Worm (Caenorhabditis elegans) whole organism, mixed stage, embryonic: ENCODE results near the gene ZK675.4.
A peak's percentile ranks its signal among the peaks of the same experiment; 100 is the strongest.

Experiments used
- M03D4.4 ChIP-seq: sonication (generic microtip); optimal IDR thresholded peaks from 2 replicates; lab custom pipeline; 2017; ENCODE audit warnings: mild to moderate bottlenecking, missing genetic modification characterization, missing compliant biosample characterization
- bed-3 ChIP-seq: fragments of 200-800 bp; sonication (Bioruptor generic); optimal IDR thresholded peaks from 3 replicates; lab custom pipeline; 2018; ENCODE audit warnings: mild to moderate bottlenecking, missing genetic modification characterization, moderate library complexity, missing compliant biosample characterization
- blmp-1 ChIP-seq: fragments of 150-350 bp; optimal IDR thresholded peaks from 2 replicates; lab custom pipeline; 2014; ENCODE audit warnings: missing biosample characterization, missing genetic modification characterization
- ceh-39 ChIP-seq: fragments of 150-350 bp; optimal IDR thresholded peaks from 2 replicates; lab custom pipeline; 2014; ENCODE audit warnings: missing biosample characterization, missing genetic modification characterization
- ceh-43 ChIP-seq: fragments of 200-800 bp; sonication (Bioruptor generic); optimal IDR thresholded peaks from 2 replicates; lab custom pipeline; 2018; ENCODE audit warnings: mild to moderate bottlenecking, missing genetic modification characterization, moderate library complexity, missing compliant biosample characterization
- ceh-83 ChIP-seq: fragments of 200-800 bp; sonication (Bioruptor generic); optimal IDR thresholded peaks from 2 replicates; lab custom pipeline; 2018; ENCODE audit warnings: mild to moderate bottlenecking, missing genetic modification characterization, missing compliant biosample characterization
- ces-1 ChIP-seq: fragments of 150-350 bp; optimal IDR thresholded peaks from 2 replicates; lab custom pipeline; 2014; ENCODE audit warnings: missing biosample characterization, missing genetic modification reagents, missing genetic modification characterization
- cnd-1 ChIP-seq: fragments of 200-800 bp; sonication (Bioruptor generic); optimal IDR thresholded peaks from 2 replicates; lab custom pipeline; 2018; ENCODE audit warnings: mild to moderate bottlenecking, missing genetic modification characterization, missing compliant biosample characterization
- drap-1 ChIP-seq: fragments of 200-800 bp; sonication (Bioruptor generic); optimal IDR thresholded peaks from 3 replicates; lab custom pipeline; 2018; ENCODE audit warnings: mild to moderate bottlenecking, missing genetic modification characterization, missing compliant biosample characterization
- elt-1 ChIP-seq: sonication (generic microtip); optimal IDR thresholded peaks from 2 replicates; lab custom pipeline; 2017; ENCODE audit warnings: missing genetic modification characterization, mild to moderate bottlenecking, missing compliant biosample characterization, antibody characterized with exemption, moderate library complexity, borderline replicate concordance; ENCODE audit not compliant: insufficient read depth
- elt-3 ChIP-seq: fragments of 150-350 bp; optimal IDR thresholded peaks from 2 replicates; lab custom pipeline; 2014; ENCODE audit warnings: missing biosample characterization, missing genetic modification characterization
- ham-2 ChIP-seq: fragments of 200-800 bp; sonication (Bioruptor generic); optimal IDR thresholded peaks from 2 replicates; lab custom pipeline; 2018; ENCODE audit warnings: mild to moderate bottlenecking, missing genetic modification characterization, missing compliant biosample characterization
- hlh-1 ChIP-seq: fragments of 150-350 bp; optimal IDR thresholded peaks from 2 replicates; lab custom pipeline; 2014; ENCODE audit warnings: missing biosample characterization, missing genetic modification reagents, missing genetic modification characterization
- lin-13 ChIP-seq: fragments of 150-350 bp; optimal IDR thresholded peaks from 2 replicates; lab custom pipeline; 2014; ENCODE audit warnings: missing biosample characterization, missing genetic modification characterization
- lin-32 ChIP-seq: fragments of 200-800 bp; sonication (Bioruptor generic); optimal IDR thresholded peaks from 2 replicates; lab custom pipeline; 2018; ENCODE audit warnings: mild to moderate bottlenecking, missing genetic modification characterization, missing compliant biosample characterization
- lsy-2 ChIP-seq: fragments of 150-350 bp; optimal IDR thresholded peaks from 2 replicates; lab custom pipeline; 2014; ENCODE audit warnings: missing biosample characterization, missing genetic modification characterization
- mab-5 ChIP-seq: fragments of 150-350 bp; optimal IDR thresholded peaks from 2 replicates; lab custom pipeline; 2014; ENCODE audit warnings: missing biosample characterization, missing genetic modification characterization
- mep-1 ChIP-seq: fragments of 150-350 bp; optimal IDR thresholded peaks from 2 replicates; lab custom pipeline; 2017; ENCODE audit warnings: missing biosample characterization, missing genetic modification reagents, missing genetic modification characterization, inconsistent platforms
- nhr-12 ChIP-seq: fragments of 150-350 bp; optimal IDR thresholded peaks from 2 replicates; lab custom pipeline; 2014; ENCODE audit warnings: missing biosample characterization, missing genetic modification characterization
- nhr-2 ChIP-seq: fragments of 150-350 bp; optimal IDR thresholded peaks from 2 replicates; lab custom pipeline; 2014; ENCODE audit warnings: missing biosample characterization, missing genetic modification characterization
- nhr-237 ChIP-seq: fragments of 150-350 bp; optimal IDR thresholded peaks from 2 replicates; lab custom pipeline; 2014; ENCODE audit warnings: missing biosample characterization, missing genetic modification characterization
- nhr-28 ChIP-seq: fragments of 150-350 bp; optimal IDR thresholded peaks from 2 replicates; lab custom pipeline; 2014; ENCODE audit warnings: missing biosample characterization, missing genetic modification characterization
- nhr-76 ChIP-seq: sonication (generic microtip); optimal IDR thresholded peaks from 2 replicates; lab custom pipeline; 2017; ENCODE audit warnings: missing biosample characterization, missing genetic modification characterization
- pha-4 ChIP-seq: fragments of 150-350 bp; optimal IDR thresholded peaks from 2 replicates; lab custom pipeline; 2018; ENCODE audit warnings: missing biosample characterization, missing genetic modification reagents, missing genetic modification characterization
- sem-2 ChIP-seq: fragments of 200-800 bp; sonication (Bioruptor generic); optimal IDR thresholded peaks from 2 replicates; lab custom pipeline; 2018; ENCODE audit warnings: mild to moderate bottlenecking, missing genetic modification characterization, missing compliant biosample characterization
- snpc-4 ChIP-seq: fragments of 150-350 bp; optimal IDR thresholded peaks from 2 replicates; lab custom pipeline; 2014; ENCODE audit warnings: missing biosample characterization, missing genetic modification characterization
- sptf-1 ChIP-seq: sonication (generic microtip); optimal IDR thresholded peaks from 2 replicates; lab custom pipeline; 2017; ENCODE audit warnings: mild to moderate bottlenecking, missing genetic modification characterization, moderate library complexity, missing compliant biosample characterization
- tbx-8 ChIP-seq: fragments of 200-800 bp; sonication (Bioruptor generic); optimal IDR thresholded peaks from 2 replicates; lab custom pipeline; 2018; ENCODE audit warnings: mild to moderate bottlenecking, missing genetic modification characterization, moderate library complexity, missing compliant biosample characterization
- unc-120 ChIP-seq: sonication (generic microtip); optimal IDR thresholded peaks from 2 replicates; lab custom pipeline; 2017; ENCODE audit warnings: missing genetic modification characterization, missing compliant biosample characterization; ENCODE audit not compliant: poor library complexity, severe bottlenecking
- unc-39 ChIP-seq: fragments of 150-350 bp; optimal IDR thresholded peaks from 2 replicates; lab custom pipeline; 2014; ENCODE audit warnings: missing biosample characterization, missing genetic modification characterization
- zip-8 ChIP-seq: fragments of 150-350 bp; optimal IDR thresholded peaks from 2 replicates; lab custom pipeline; 2014; ENCODE audit warnings: missing biosample characterization, missing genetic modification characterization
- ztf-11 ChIP-seq: fragments of 150-350 bp; optimal IDR thresholded peaks from 2 replicates; lab custom pipeline; 2014; ENCODE audit warnings: missing biosample characterization, missing genetic modification characterization

The ZK675.4 gene

DNA sequence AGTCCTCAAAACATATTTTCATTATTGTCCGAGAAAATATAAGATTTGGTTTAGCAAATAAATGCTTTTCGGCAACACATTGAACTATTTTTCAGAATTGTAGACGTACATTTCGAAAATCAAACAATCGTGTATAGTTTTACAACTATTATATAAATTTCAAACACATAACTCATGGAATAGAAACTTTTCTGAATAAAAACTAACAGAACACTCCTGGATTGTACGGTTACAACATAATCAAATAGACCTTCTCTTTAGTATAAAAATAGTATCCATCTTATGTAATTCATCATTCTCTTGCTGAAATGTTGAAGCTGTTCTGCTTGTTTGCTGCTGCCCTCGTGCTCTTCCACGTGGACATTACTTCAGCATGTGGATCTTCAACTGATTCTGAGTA is at the start of gene ZK675.4:
Gene ZK675.4 (plus strand): TSS at position 301 of the 400 bp plus-strand sequence.
- TF ChIP-seq unc-120 (tag; lab: Kevin White, UChicago) (no peak), unc-39 (no peak), nhr-237 (tag; lab: Kevin White, UChicago) (no peak), ham-2 (GFP tag; lab: Kevin White, UChicago) (no peak), nhr-12 (tag; lab: Kevin White, UChicago) (no peak), bed-3 (GFP tag; lab: Kevin White, UChicago) (no peak), ztf-11 (no peak), drap-1 (GFP tag; lab: Kevin White, UChicago) (no peak), mab-5 (no peak), mep-1 (tag; lab: Kevin White, UChicago) (no peak), M03D4.4 (tag; lab: Kevin White, UChicago) (no peak), elt-1 (tag; lab: Kevin White, UChicago) (no peak), snpc-4 (no peak), nhr-2 (no peak), ceh-43 (no peak), nhr-76 (no peak)

DNA sequence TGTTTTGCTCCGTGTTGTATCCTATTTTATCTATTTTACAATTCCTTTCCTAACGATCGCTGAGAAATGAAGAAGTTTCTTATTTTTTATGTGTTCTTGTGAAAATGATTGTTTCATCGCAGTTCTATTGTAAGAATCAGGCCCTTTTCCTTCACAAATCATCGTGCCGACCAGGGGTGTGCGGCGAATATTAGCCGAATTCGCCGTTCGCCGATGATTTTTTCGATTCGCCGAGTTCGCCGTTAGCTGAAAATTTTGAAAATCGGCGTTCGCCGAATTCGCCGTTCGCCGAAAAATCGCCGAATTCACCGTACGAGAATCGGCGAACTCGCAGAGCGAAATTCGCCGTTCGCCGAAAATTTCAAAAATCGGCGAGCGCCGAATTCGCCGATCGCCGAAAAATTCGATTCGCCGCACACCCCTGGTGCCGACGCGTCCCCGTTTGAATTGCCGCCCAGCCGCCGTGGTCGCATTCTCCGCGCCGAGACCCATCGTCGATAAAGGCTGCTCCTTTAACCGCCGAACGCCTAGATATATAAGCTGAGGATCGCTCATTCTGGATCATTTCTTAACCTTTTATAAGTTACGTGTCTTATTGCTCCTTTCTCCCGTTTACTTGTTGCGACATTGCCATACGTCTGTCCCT is 47.5 kb upstream of the ZK675.4 start:
- TF ChIP-seq blmp-1 (tag; lab: Kevin White, UChicago) = no peak
- TF ChIP-seq elt-1 (tag; lab: Kevin White, UChicago) = no peak
- peak; percentile 20 for TF ChIP-seq sptf-1 (tag; lab: Kevin White, UChicago)
- TF ChIP-seq ceh-39 (tag; lab: Kevin White, UChicago) = no peak
- no peak for TF ChIP-seq ces-1
- TF ChIP-seq nhr-28 (tag; lab: Kevin White, UChicago) = no peak

DNA sequence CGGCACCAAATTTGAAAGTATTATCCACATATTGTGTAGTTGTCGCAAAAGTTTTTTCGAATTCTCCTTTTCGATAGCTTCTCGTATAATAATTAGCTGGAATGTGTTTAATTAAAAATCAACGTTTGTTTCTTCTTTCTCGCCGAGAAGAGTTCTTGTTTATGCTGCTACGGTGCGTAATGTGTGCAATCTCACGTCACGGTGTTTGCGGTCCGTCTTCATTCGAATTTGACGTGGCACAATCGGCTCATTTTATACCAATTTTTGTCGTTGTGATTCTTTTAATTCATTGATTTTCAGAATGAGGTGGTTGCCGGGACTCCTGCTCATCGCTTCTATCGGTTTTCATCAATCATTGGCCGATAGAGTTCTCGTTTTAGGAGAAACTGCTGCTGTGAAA is 46.9 kb upstream of the ZK675.4 start, which contains the start of gene ostb-1:
Gene ostb-1 (plus strand): TSS at position 301 of the 400 bp plus-strand sequence.
- TF ChIP-seq zip-8 (tag; lab: Kevin White, UChicago) (no peak), mep-1 (tag; lab: Kevin White, UChicago) (peak; percentile 18), elt-3 (tag; lab: Kevin White, UChicago) (no peak), nhr-237 (tag; lab: Kevin White, UChicago) (no peak), pha-4 (tag; lab: Kevin White, UChicago) (peak; percentile 19), cnd-1 (tag; lab: Kevin White, UChicago) (no peak), ces-1 (peak; percentile 19), bed-3 (GFP tag; lab: Kevin White, UChicago) (no peak), ham-2 (GFP tag; lab: Kevin White, UChicago) (no peak), elt-1 (tag; lab: Kevin White, UChicago) (no peak), lsy-2 (tag; lab: Kevin White, UChicago) (peak; percentile 79), mab-5 (no peak), hlh-1 (no peak)
- TF ChIP-seq, all 35 proteins: peak for 4

DNA sequence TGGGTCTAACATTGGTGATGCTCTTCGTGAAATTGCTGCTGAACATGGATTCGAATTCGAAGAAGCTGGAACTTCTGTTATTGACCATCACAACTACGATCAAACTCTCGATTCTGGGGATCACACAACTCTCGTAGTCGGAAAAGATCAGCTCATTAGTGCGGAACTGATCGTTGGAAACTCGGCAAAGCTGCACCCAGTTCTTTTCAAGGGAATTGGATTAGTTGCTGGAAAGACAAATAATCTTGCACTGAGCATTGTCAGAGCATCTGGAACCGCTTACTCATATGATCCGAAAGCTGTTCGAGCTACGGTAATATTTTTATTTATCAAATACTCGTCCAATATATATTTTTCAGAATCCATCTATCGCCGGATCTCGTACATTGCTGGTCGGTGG is 46.2 kb upstream of the ZK675.4 start:
- TF ChIP-seq zip-8 (tag; lab: Kevin White, UChicago) = no peak
- TF ChIP-seq bed-3 (GFP tag; lab: Kevin White, UChicago) = no peak
- no peak for TF ChIP-seq mep-1 (tag; lab: Kevin White, UChicago)
- TF ChIP-seq lsy-2 (tag; lab: Kevin White, UChicago) = no peak
- TF ChIP-seq sptf-1 (tag; lab: Kevin White, UChicago) = no peak
- no peak for TF ChIP-seq sem-2
- TF ChIP-seq unc-120 (tag; lab: Kevin White, UChicago) = no peak
- no peak for TF ChIP-seq nhr-76
- TF ChIP-seq, all 35 proteins: peak for 0

DNA sequence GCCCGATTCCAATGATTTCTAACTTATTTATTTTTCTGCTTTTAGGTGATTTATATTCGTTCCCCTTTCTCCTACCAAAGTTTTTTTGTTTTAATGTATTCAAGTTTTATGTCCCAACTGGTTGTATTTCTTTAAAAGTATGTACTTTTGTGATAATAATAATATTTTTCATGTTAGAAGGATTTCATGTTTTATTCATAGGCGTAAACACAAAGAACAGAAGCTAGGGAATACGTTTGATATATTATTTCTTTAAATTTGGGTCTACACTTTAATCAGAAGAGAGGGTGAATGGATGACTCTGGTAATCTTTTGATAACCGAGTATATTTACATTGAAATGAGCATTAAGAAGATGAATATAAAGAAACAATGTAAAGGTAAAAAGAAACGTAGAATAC is 45.0 kb upstream of the ZK675.4 start:
- TF ChIP-seq nhr-237 (tag; lab: Kevin White, UChicago) = no peak
- no peak for TF ChIP-seq ceh-43
- no peak for TF ChIP-seq pha-4 (tag; lab: Kevin White, UChicago)
- no peak for TF ChIP-seq tbx-8 (GFP tag; lab: Kevin White, UChicago)
- no peak for TF ChIP-seq drap-1 (GFP tag; lab: Kevin White, UChicago)
- no peak for TF ChIP-seq lin-32 (GFP tag; lab: Kevin White, UChicago)
- TF ChIP-seq lin-13 (tag; lab: Kevin White, UChicago) = no peak
- no peak for TF ChIP-seq nhr-76
- TF ChIP-seq bed-3 (GFP tag; lab: Kevin White, UChicago) = no peak
- TF ChIP-seq cnd-1 (tag; lab: Kevin White, UChicago) = no peak
- TF ChIP-seq ceh-83 = no peak
- no peak for TF ChIP-seq elt-1 (tag; lab: Kevin White, UChicago)
